Fruit fly (Drosophila melanogaster) whole organism, wandering third instar larva: Measurements from ENCODE around the gene edin.

ENCODE experiments used
- CG9705 ChIP-seq: fragments of 200-800 bp; sonication (Bioruptor generic); optimal IDR thresholded peaks from 2 replicates; lab custom pipeline; 2018; ENCODE audit warnings: missing biosample characterization, mild to moderate bottlenecking, missing genetic modification characterization
- Dif ChIP-seq: fragments of 200-275, 200-300 bp; sonication (Bioruptor generic); optimal IDR thresholded peaks from 2 replicates; lab custom pipeline; 2018; ENCODE audit warnings: missing biosample characterization, missing genetic modification characterization; ENCODE audit not compliant: partially characterized antibody
- Jra ChIP-seq: sonication (Bioruptor generic); optimal IDR thresholded peaks from 2 replicates; lab custom pipeline; 2016; ENCODE audit warnings: missing biosample characterization, missing genetic modification characterization
- Myc ChIP-seq: fragments of >200 bp; optimal IDR thresholded peaks from 2 replicates; lab custom pipeline; 2017
- Rel ChIP-seq, 2 experiments: fragments of 200-800 bp; sonication (Bioruptor generic) in 1 of 2; optimal IDR thresholded peaks; 2 replicates in 1 of 2; 3 replicates in 1 of 2; lab custom pipeline; 2016 to 2019; ENCODE audit warnings: mild to moderate bottlenecking in 2 of 2, missing biosample characterization in 2 of 2, missing genetic modification characterization in 2 of 2, moderate library complexity in 1 of 2
- Sp1 ChIP-seq: fragments of 200-800 bp; sonication (Bioruptor generic); optimal IDR thresholded peaks from 3 replicates; lab custom pipeline; 2019; ENCODE audit warnings: missing biosample characterization, mild to moderate bottlenecking, missing genetic modification characterization, moderate library complexity
- ey ChIP-seq: fragments of 200-800 bp; sonication (Bioruptor generic); optimal IDR thresholded peaks from 2 replicates; lab custom pipeline; 2016; ENCODE audit warnings: missing biosample characterization, missing genetic modification characterization
- fru ChIP-seq: fragments of 200-800 bp; sonication (Bioruptor generic); optimal IDR thresholded peaks from 3 replicates; lab custom pipeline; 2016; ENCODE audit warnings: missing biosample characterization, mild to moderate bottlenecking, missing genetic modification characterization
- h ChIP-seq: fragments of 200-800 bp; sonication (Bioruptor generic); optimal IDR thresholded peaks from 3 replicates; lab custom pipeline; 2016; ENCODE audit warnings: missing biosample characterization, mild to moderate bottlenecking, missing genetic modification characterization
- woc ChIP-seq: sonication (Bioruptor generic); optimal IDR thresholded peaks from 2 replicates; lab custom pipeline; 2016; ENCODE audit warnings: missing biosample characterization, mild to moderate bottlenecking, missing genetic modification characterization

DNA sequence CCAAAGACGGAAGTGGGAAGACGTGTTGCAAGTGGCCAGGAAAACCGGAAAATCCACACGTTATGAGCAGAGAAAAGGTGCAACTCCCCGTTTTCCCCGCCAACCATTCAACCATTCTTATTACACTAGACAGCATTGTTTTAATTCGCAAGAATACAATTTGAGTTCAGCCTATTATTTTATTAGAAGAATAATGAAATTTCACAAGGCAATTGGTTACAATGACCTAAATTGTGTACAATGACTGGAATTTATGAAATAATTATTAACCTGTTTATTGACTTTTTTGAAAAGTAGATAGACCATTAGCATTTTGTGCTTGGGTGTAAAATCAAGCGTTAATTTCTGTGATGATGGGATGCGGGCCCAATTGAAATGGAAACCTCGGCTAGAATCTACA lies 9.9 kb downstream of the edin start:
- no peak for TF ChIP-seq ey (GFP tag; lab: Kevin White, UChicago)
- no peak for TF ChIP-seq Sp1 (GFP tag; lab: Kevin White, UChicago)
- no peak for TF ChIP-seq CG9705 (GFP tag; lab: Kevin White, UChicago)
- TF ChIP-seq Dif (GFP tag; lab: Kevin White, UChicago), result no peak
- no peak for TF ChIP-seq h
- no peak for TF ChIP-seq Rel (GFP tag; optimal IDR thresholded peaks at IDR 0.05; lab: Kevin White, UChicago)
- no peak for TF ChIP-seq Rel (tag; optimal IDR thresholded peaks at IDR 0.05; lab: Kevin White, UChicago)
- no peak for TF ChIP-seq fru (GFP tag; lab: Kevin White, UChicago)
- TF ChIP-seq Myc (lab: Kevin White, UChicago), result no peak
- no peak for TF ChIP-seq woc (GFP tag; lab: Kevin White, UChicago)
- TF ChIP-seq Jra (GFP tag; lab: Kevin White, UChicago), result no peak
